Worm (Caenorhabditis elegans): ENCODE data around the gene T02H6.10.

DNA sequence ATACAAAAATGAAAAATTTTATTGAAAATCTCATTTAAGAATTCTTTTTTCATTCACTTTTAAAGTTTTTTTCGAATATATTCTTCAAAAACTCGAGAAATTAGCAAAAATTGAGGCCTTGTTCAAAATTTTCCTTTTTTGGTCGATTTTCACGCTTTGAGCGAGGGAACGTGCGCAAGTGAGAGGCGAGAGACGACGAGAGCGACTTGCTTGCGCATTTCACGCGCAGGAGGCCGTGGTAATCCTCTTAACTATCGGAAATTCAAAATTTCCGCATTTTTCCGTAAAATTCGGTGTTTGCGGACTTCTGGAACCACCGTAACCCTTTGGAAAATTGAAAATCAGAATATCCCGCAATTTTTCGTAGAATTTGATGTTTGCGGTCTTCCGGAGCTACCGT is 49.4 kb upstream of the T02H6.10 start:
- TF ChIP-seq ref-1 (GFP tag; conservative IDR thresholded peaks at IDR 0.05): no peak
- TF ChIP-seq flt-1 (GFP tag; IDR thresholded peaks at IDR 0.05): no peak
- no peak for TF ChIP-seq med-1 (GFP tag; optimal IDR thresholded peaks at IDR 0.05; ENCODE audit: insufficient read depth)
